Worm (Caenorhabditis elegans): ENCODE data around the gene F54H5.14.

The F54H5.14 gene

ce11 chrII:6591000-6591399, 34.2 kb downstream of the F54H5.14 start:
- TF ChIP-seq ama-1 (optimal IDR thresholded peaks at IDR 0.05) (peak; percentile 70), nhr-28 (tag; optimal IDR thresholded peaks at IDR 0.05) (no peak)

ce11 chrII:6589408-6589807, 35.8 kb downstream of the F54H5.14 start, which contains the start of gene vps-32.1:
Gene vps-32.1 (plus strand): TSS chrII:6589708.
- TF ChIP-seq pqm-1 (tag; optimal IDR thresholded peaks at IDR 0.05) (peak; percentile 49), ceh-9 (tag; optimal IDR thresholded peaks at IDR 0.05) (no peak), nhr-43 (tag; optimal IDR thresholded peaks at IDR 0.05; ENCODE audit: poor library complexity, severe bottlenecking) (no peak), pha-4 (tag; optimal IDR thresholded peaks at IDR 0.05) (peak; percentile 21), fos-1 (tag; optimal IDR thresholded peaks at IDR 0.05) (peak; percentile 19)

- peak; percentile 87 for TF ChIP-seq fos-1 (tag; optimal IDR thresholded peaks at IDR 0.05)
- peak; percentile 84 for TF ChIP-seq elt-2 (tag; optimal IDR thresholded peaks at IDR 0.05)
- peak; percentile 94 for TF ChIP-seq nhr-43 (tag; optimal IDR thresholded peaks at IDR 0.05; ENCODE audit: poor library complexity, severe bottlenecking)
- TF ChIP-seq nhr-77 (tag; optimal IDR thresholded peaks at IDR 0.05), result peak; percentile 63
- TF ChIP-seq nfya-1 (tag; optimal IDR thresholded peaks at IDR 0.05; ENCODE audit: insufficient read depth), result peak; percentile 94
- TF ChIP-seq zag-1 (tag; optimal IDR thresholded peaks at IDR 0.05), result peak; percentile 71
- TF ChIP-seq R02D3.7 (tag; optimal IDR thresholded peaks at IDR 0.05), result peak; percentile 89
- TF ChIP-seq mml-1 (tag; optimal IDR thresholded peaks at IDR 0.05), result no peak
- peak; percentile 11 for TF ChIP-seq ZK546.5 (tag; optimal IDR thresholded peaks at IDR 0.05)
- TF ChIP-seq snpc-4 (tag; optimal IDR thresholded peaks at IDR 0.05), result peak; percentile 91
- peak; percentile 93 for TF ChIP-seq egl-5 (tag; optimal IDR thresholded peaks at IDR 0.05)
- TF ChIP-seq fkh-2 (tag; optimal IDR thresholded peaks at IDR 0.05), result no peak
- peak; percentile 11 for TF ChIP-seq nhr-76 (tag; optimal IDR thresholded peaks at IDR 0.05)
- TF ChIP-seq nhr-12 (tag; optimal IDR thresholded peaks at IDR 0.05), result no peak
- no peak for TF ChIP-seq unc-39 (tag; optimal IDR thresholded peaks at IDR 0.05)
- peak; percentile 86 for TF ChIP-seq egl-27 (tag; optimal IDR thresholded peaks at IDR 0.05)
- TF ChIP-seq lin-39 (tag; optimal IDR thresholded peaks at IDR 0.05), result peak; percentile 85
- TF ChIP-seq pha-4 (tag; optimal IDR thresholded peaks at IDR 0.05), result peak; percentile 92
- TF ChIP-seq mdl-1 (tag; optimal IDR thresholded peaks at IDR 0.05), result peak; percentile 64
- TF ChIP-seq lsy-12 (tag; optimal IDR thresholded peaks at IDR 0.05), result peak; percentile 95
- no peak for TF ChIP-seq nhr-237 (tag; optimal IDR thresholded peaks at IDR 0.05)
- peak; percentile 93 for TF ChIP-seq ceh-28 (tag; optimal IDR thresholded peaks at IDR 0.05)
- peak; percentile 64 for TF ChIP-seq fkh-10 (GFP tag; optimal IDR thresholded peaks at IDR 0.05)
- peak; percentile 66 for TF ChIP-seq pqm-1 (tag; optimal IDR thresholded peaks at IDR 0.05)
- TF ChIP-seq ceh-9 (tag; optimal IDR thresholded peaks at IDR 0.05), result no peak
- no peak for TF ChIP-seq nhr-28 (tag; optimal IDR thresholded peaks at IDR 0.05)
- TF ChIP-seq nhr-23 (tag; optimal IDR thresholded peaks at IDR 0.05), result peak; percentile 97
- peak; percentile 97 for TF ChIP-seq jun-1 (tag; optimal IDR thresholded peaks at IDR 0.05)
- TF ChIP-seq aly-2 (tag; optimal IDR thresholded peaks at IDR 0.05), result peak; percentile 58
- TF ChIP-seq elt-3 (tag; optimal IDR thresholded peaks at IDR 0.05), result no peak
- TF ChIP-seq ceh-82 (tag; optimal IDR thresholded peaks at IDR 0.05), result peak; percentile 91
- TF ChIP-seq ztf-11 (tag; optimal IDR thresholded peaks at IDR 0.05), result no peak
- peak; percentile 95 for TF ChIP-seq nhr-11 (tag; optimal IDR thresholded peaks at IDR 0.05)
- TF ChIP-seq lin-15B (tag; optimal IDR thresholded peaks at IDR 0.05), result peak; percentile 91
- TF ChIP-seq unc-62 (GFP tag; optimal IDR thresholded peaks at IDR 0.05), result peak; percentile 87
- peak; percentile 63 for TF ChIP-seq sea-2 (GFP tag; optimal IDR thresholded peaks at IDR 0.05)
- peak in 1 of 2 experiments; percentile 75 for TF ChIP-seq eor-1 (tag; optimal IDR thresholded peaks at IDR 0.05)
- TF ChIP-seq skn-1 (tag; optimal IDR thresholded peaks at IDR 0.05), result peak; percentile 68
- TF ChIP-seq ama-1 (optimal IDR thresholded peaks at IDR 0.05), result peak; percentile 71
- TF ChIP-seq elt-1 (tag; optimal IDR thresholded peaks at IDR 0.05), result peak; percentile 58
- TF ChIP-seq ztf-4 (tag; optimal IDR thresholded peaks at IDR 0.05), result peak; percentile 83
- no peak for TF ChIP-seq nhr-67 (tag; optimal IDR thresholded peaks at IDR 0.05)
- TF ChIP-seq hmg-11 (tag; optimal IDR thresholded peaks at IDR 0.05), result peak; percentile 84
- no peak for TF ChIP-seq daf-12 (tag; optimal IDR thresholded peaks at IDR 0.05)
- TF ChIP-seq tbx-2 (tag; optimal IDR thresholded peaks at IDR 0.05), result peak; percentile 91
- TF ChIP-seq nhr-25 (tag; optimal IDR thresholded peaks at IDR 0.05), result peak; percentile 94
- peak; percentile 26 for TF ChIP-seq ceh-16 (tag; optimal IDR thresholded peaks at IDR 0.05)
These were observed 36.5 kb downstream of the F54H5.14 start, which contains the start of gene icd-1 for ce11 chrII:6588605-6589292. Gene icd-1 (minus strand): TSS chrII:6588655.

All from whole organism, L3 larva.